Fruit fly (Drosophila melanogaster) Kc167 (cell line): Measurements from ENCODE around the gene ND-75.

Experiments used
- Sin3A ChIP-seq: fragments of >200 bp; optimal IDR thresholded peaks from 2 replicates; lab custom pipeline; 2018; ENCODE audit warnings: missing external identifiers
- h ChIP-seq: fragments of >200 bp; optimal IDR thresholded peaks from 3 replicates; lab custom pipeline; 2018; ENCODE audit warnings: missing external identifiers
- insv ChIP-seq: fragments of >200 bp; optimal IDR thresholded peaks from 3 replicates; lab custom pipeline; 2018; ENCODE audit warnings: missing external identifiers
- psq ChIP-seq: fragments of >200 bp; optimal IDR thresholded peaks from 2 replicates; lab custom pipeline; 2017; ENCODE audit warnings: missing external identifiers
- ttk ChIP-seq: sonication (Bioruptor generic); optimal IDR thresholded peaks from 2 replicates; lab custom pipeline; 2017; ENCODE audit warnings: missing external identifiers

dm6 chrX:8210632-8211031, 40.9 kb downstream of the ND-75 start:
- no peak for TF ChIP-seq psq (lab: Kevin White, UChicago)
- TF ChIP-seq ttk (lab: Kevin White, UChicago) = no peak
- no peak for TF ChIP-seq h (lab: Kevin White, UChicago)
- TF ChIP-seq Sin3A (lab: Kevin White, UChicago) = no peak
- no peak for TF ChIP-seq insv (lab: Kevin White, UChicago)
